Fruit fly (Drosophila melanogaster) whole organism, pupa: ENCODE results near the gene yip7.

Experiments used
- CG10348 ChIP-seq: fragments of 200-800 bp; sonication (Bioruptor generic); IDR thresholded peaks from 2 replicates; pipeline ENCODE4 v1.3.6; 2022; ENCODE audit warnings: missing biosample characterization, missing genetic modification characterization
- CG12605 ChIP-seq: fragments of 200-800 bp; sonication (Bioruptor generic); IDR thresholded peaks from 2 replicates; pipeline ENCODE4 v1.3.6; 2022; ENCODE audit warnings: missing biosample characterization, missing genetic modification characterization
- CG13204 ChIP-seq: fragments of 200-800 bp; sonication (Bioruptor generic); optimal IDR thresholded peaks from 2 replicates; lab custom pipeline; 2018; ENCODE audit warnings: missing biosample characterization, mild to moderate bottlenecking, missing genetic modification characterization, moderate library complexity
- CG14655 ChIP-seq: fragments of 200-800 bp; sonication (Bioruptor generic); optimal IDR thresholded peaks from 3 replicates; lab custom pipeline; 2017; ENCODE audit warnings: mild to moderate bottlenecking, missing biosample characterization, missing genetic modification reagents, missing genetic modification characterization
- CG15710 ChIP-seq: fragments of 200-800 bp; sonication (Bioruptor generic); optimal IDR thresholded peaks from 2 replicates; lab custom pipeline; 2018; ENCODE audit warnings: missing biosample characterization, mild to moderate bottlenecking, missing genetic modification characterization, moderate library complexity
- CG17806 ChIP-seq: fragments of 200-800 bp; sonication (Bioruptor generic); optimal IDR thresholded peaks from 2 replicates; lab custom pipeline; 2018; ENCODE audit warnings: missing biosample characterization, mild to moderate bottlenecking, missing genetic modification characterization, moderate library complexity
- CG32121 ChIP-seq: fragments of 200-800 bp; sonication (Bioruptor generic); IDR thresholded peaks from 2 replicates; pipeline ENCODE4 v1.3.6; 2022; ENCODE audit warnings: missing biosample characterization, missing genetic modification characterization
- CG34367 ChIP-seq: fragments of 200-800 bp; sonication (Bioruptor generic); optimal IDR thresholded peaks from 2 replicates; lab custom pipeline; 2018; ENCODE audit warnings: missing biosample characterization, mild to moderate bottlenecking, missing genetic modification characterization
- CG4496 ChIP-seq: fragments of 200-800 bp; sonication (Bioruptor generic); IDR thresholded peaks from 3 replicates; pipeline ENCODE4 v1.3.6; 2022; ENCODE audit warnings: missing biosample characterization, missing genetic modification characterization
- CG8159 ChIP-seq: fragments of 200-800 bp; sonication (Bioruptor generic); optimal IDR thresholded peaks from 3 replicates; lab custom pipeline; 2018; ENCODE audit warnings: missing biosample characterization, mild to moderate bottlenecking, missing genetic modification characterization, moderate library complexity
- CG8301 ChIP-seq: fragments of 200-800 bp; sonication (Bioruptor generic); optimal IDR thresholded peaks from 2 replicates; lab custom pipeline; 2018; ENCODE audit warnings: missing biosample characterization, mild to moderate bottlenecking, missing genetic modification characterization
- CG9948 ChIP-seq: fragments of 200-800 bp; sonication (Bioruptor generic); optimal IDR thresholded peaks from 2 replicates; lab custom pipeline; 2018; ENCODE audit warnings: missing biosample characterization, mild to moderate bottlenecking, missing genetic modification characterization, moderate library complexity
- D1 ChIP-seq: fragments of 200-800 bp; sonication (Bioruptor generic); optimal IDR thresholded peaks from 2 replicates; lab custom pipeline; 2018; ENCODE audit warnings: missing biosample characterization, mild to moderate bottlenecking, missing genetic modification characterization, moderate library complexity
- EcR ChIP-seq: fragments of 200-800 bp; sonication (Bioruptor generic); optimal IDR thresholded peaks from 3 replicates; lab custom pipeline; 2019; ENCODE audit warnings: missing biosample characterization, missing genetic modification characterization, mild to moderate bottlenecking, moderate library complexity, missing genetic modification reagents
- Ets98B ChIP-seq: fragments of 200-800 bp; sonication (Bioruptor generic); IDR thresholded peaks from 2 replicates; pipeline ENCODE4 v1.3.6; 2022; ENCODE audit warnings: missing biosample characterization, missing genetic modification characterization
- Pif1A ChIP-seq: fragments of 200-800 bp; sonication (Bioruptor generic); optimal IDR thresholded peaks from 3 replicates; lab custom pipeline; 2016; ENCODE audit warnings: missing biosample characterization, missing genetic modification characterization
- Pif1B ChIP-seq: fragments of 200-800 bp; sonication (Bioruptor generic); optimal IDR thresholded peaks from 3 replicates; lab custom pipeline; 2016; ENCODE audit warnings: missing biosample characterization, missing genetic modification characterization
- Snoo ChIP-seq: fragments of 200-800 bp; sonication (Bioruptor generic); optimal IDR thresholded peaks from 3 replicates; lab custom pipeline; 2017; ENCODE audit warnings: missing biosample characterization, mild to moderate bottlenecking, missing genetic modification characterization, inconsistent platforms
- fd96Ca ChIP-seq: fragments of 200-800 bp; sonication (Bioruptor generic); IDR thresholded peaks from 3 replicates; pipeline ENCODE4 v1.3.6; 2022; ENCODE audit warnings: missing biosample characterization, missing genetic modification characterization
- gl ChIP-seq: fragments of 200-800 bp; sonication (Bioruptor generic); optimal IDR thresholded peaks from 2 replicates; lab custom pipeline; 2018; ENCODE audit warnings: missing biosample characterization, mild to moderate bottlenecking, missing genetic modification characterization
- rn ChIP-seq: fragments of 200-800 bp; sonication (Bioruptor generic); IDR thresholded peaks from 2 replicates; pipeline ENCODE4 v1.3.6; 2022; ENCODE audit warnings: missing biosample characterization, missing genetic modification characterization

Gene yip7

dm6 chr3L:5993701-5994499 is 41.1 kb upstream of the yip7 start:
- TF ChIP-seq CG15710 (tag; lab: Kevin White, UChicago) (no peak), CG8301 (tag; lab: Kevin White, UChicago) (no peak), CG10348 (GFP tag; lab: Robert Waterston, UW) (no peak), CG17806 (no peak), CG4496 (GFP tag; lab: Robert Waterston, UW) (no peak), CG14655 (GFP tag; lab: Kevin White, UChicago) (no peak), EcR (no peak), rn (GFP tag; lab: Robert Waterston, UW) (no peak), CG12605 (no peak), fd96Ca (GFP tag; lab: Robert Waterston, UW) (no peak), D1 (tag; lab: Kevin White, UChicago) (no peak)
- TF ChIP-seq, all 21 proteins: peak for 0

- no peak for TF ChIP-seq CG10348 (GFP tag; lab: Robert Waterston, UW)
- TF ChIP-seq rn (GFP tag; lab: Robert Waterston, UW) = no peak
- no peak for TF ChIP-seq CG12605
- TF ChIP-seq Ets98B = no peak
- TF ChIP-seq CG9948 (tag; lab: Kevin White, UChicago) = no peak
- no peak for TF ChIP-seq CG34367 (tag; lab: Kevin White, UChicago)
- TF ChIP-seq CG4496 (GFP tag; lab: Robert Waterston, UW) = no peak
Observed at dm6 chr3L:5996520-5996919, 38.5 kb upstream of the yip7 start.

- TF ChIP-seq CG12605 (peak; percentile 89), rn (GFP tag; lab: Robert Waterston, UW) (no peak)
Observed at dm6 chr3L:5996936-5997335, 38.1 kb upstream of the yip7 start, which contains the start of gene PVRAP. TSS of gene PVRAP (plus strand) at chr3L:5997208.

dm6 chr3L:5999888-6000287 is 35.1 kb upstream of the yip7 start:
- no peak for TF ChIP-seq Ets98B
- no peak for TF ChIP-seq CG12605

- TF ChIP-seq CG34367 (tag; lab: Kevin White, UChicago) (no peak), CG9948 (tag; lab: Kevin White, UChicago) (no peak), CG13204 (GFP tag; lab: Kevin White, UChicago) (no peak), rn (GFP tag; lab: Robert Waterston, UW) (no peak), Pif1A (no peak), fd96Ca (GFP tag; lab: Robert Waterston, UW) (no peak), gl (tag; lab: Kevin White, UChicago) (no peak), D1 (tag; lab: Kevin White, UChicago) (no peak), CG15710 (tag; lab: Kevin White, UChicago) (no peak), EcR (no peak), Snoo (tag; lab: Kevin White, UChicago) (no peak), CG17806 (no peak), CG12605 (no peak), CG8301 (tag; lab: Kevin White, UChicago) (no peak)
Observed at dm6 chr3L:6000938-6001337, 34.1 kb upstream of the yip7 start.

- TF ChIP-seq CG4496 (GFP tag; lab: Robert Waterston, UW) (no peak), CG13204 (GFP tag; lab: Kevin White, UChicago) (no peak), CG8301 (tag; lab: Kevin White, UChicago) (no peak), D1 (tag; lab: Kevin White, UChicago) (no peak), CG17806 (no peak), CG10348 (GFP tag; lab: Robert Waterston, UW) (no peak), EcR (no peak), CG14655 (GFP tag; lab: Kevin White, UChicago) (no peak), CG15710 (tag; lab: Kevin White, UChicago) (no peak), rn (GFP tag; lab: Robert Waterston, UW) (no peak), Pif1A (no peak), fd96Ca (GFP tag; lab: Robert Waterston, UW) (no peak), CG32121 (GFP tag; lab: Robert Waterston, UW) (no peak)
Observed at dm6 chr3L:6010921-6011320, 24.1 kb upstream of the yip7 start, which contains the start of gene alphaKap4. TSS of gene alphaKap4 (minus strand) at chr3L:6011021.

dm6 chr3L:6012950-6013349 is 22.1 kb upstream of the yip7 start:
- TF ChIP-seq CG8159 (no peak), rn (GFP tag; lab: Robert Waterston, UW) (no peak), EcR (no peak), Pif1B (GFP tag; lab: Kevin White, UChicago) (no peak), gl (tag; lab: Kevin White, UChicago) (no peak), CG14655 (GFP tag; lab: Kevin White, UChicago) (no peak), CG15710 (tag; lab: Kevin White, UChicago) (no peak), Snoo (tag; lab: Kevin White, UChicago) (no peak), CG10348 (GFP tag; lab: Robert Waterston, UW) (no peak), Pif1A (no peak), CG8301 (tag; lab: Kevin White, UChicago) (no peak)
